Worm (Caenorhabditis elegans) whole organism, mixed stage, embryonic: Measurements from ENCODE around the gene T23F2.3.

ENCODE experiments used
- blmp-1 ChIP-seq: fragments of 150-350 bp; optimal IDR thresholded peaks from 2 replicates; lab custom pipeline; 2014; ENCODE audit warnings: missing biosample characterization, missing genetic modification characterization
- elt-1 ChIP-seq: sonication (generic microtip); optimal IDR thresholded peaks from 2 replicates; lab custom pipeline; 2017; ENCODE audit warnings: missing genetic modification characterization, mild to moderate bottlenecking, missing compliant biosample characterization, antibody characterized with exemption, moderate library complexity, borderline replicate concordance; ENCODE audit not compliant: insufficient read depth
- lin-13 ChIP-seq: fragments of 150-350 bp; optimal IDR thresholded peaks from 2 replicates; lab custom pipeline; 2014; ENCODE audit warnings: missing biosample characterization, missing genetic modification characterization
- lsy-2 ChIP-seq: fragments of 150-350 bp; optimal IDR thresholded peaks from 2 replicates; lab custom pipeline; 2014; ENCODE audit warnings: missing biosample characterization, missing genetic modification characterization
- nhr-12 ChIP-seq: fragments of 150-350 bp; optimal IDR thresholded peaks from 2 replicates; lab custom pipeline; 2014; ENCODE audit warnings: missing biosample characterization, missing genetic modification characterization
- nhr-237 ChIP-seq: fragments of 150-350 bp; optimal IDR thresholded peaks from 2 replicates; lab custom pipeline; 2014; ENCODE audit warnings: missing biosample characterization, missing genetic modification characterization
- nhr-28 ChIP-seq: fragments of 150-350 bp; optimal IDR thresholded peaks from 2 replicates; lab custom pipeline; 2014; ENCODE audit warnings: missing biosample characterization, missing genetic modification characterization
- nhr-76 ChIP-seq: sonication (generic microtip); optimal IDR thresholded peaks from 2 replicates; lab custom pipeline; 2017; ENCODE audit warnings: missing biosample characterization, missing genetic modification characterization
- unc-39 ChIP-seq: fragments of 150-350 bp; optimal IDR thresholded peaks from 2 replicates; lab custom pipeline; 2014; ENCODE audit warnings: missing biosample characterization, missing genetic modification characterization
- zip-8 ChIP-seq: fragments of 150-350 bp; optimal IDR thresholded peaks from 2 replicates; lab custom pipeline; 2014; ENCODE audit warnings: missing biosample characterization, missing genetic modification characterization

DNA sequence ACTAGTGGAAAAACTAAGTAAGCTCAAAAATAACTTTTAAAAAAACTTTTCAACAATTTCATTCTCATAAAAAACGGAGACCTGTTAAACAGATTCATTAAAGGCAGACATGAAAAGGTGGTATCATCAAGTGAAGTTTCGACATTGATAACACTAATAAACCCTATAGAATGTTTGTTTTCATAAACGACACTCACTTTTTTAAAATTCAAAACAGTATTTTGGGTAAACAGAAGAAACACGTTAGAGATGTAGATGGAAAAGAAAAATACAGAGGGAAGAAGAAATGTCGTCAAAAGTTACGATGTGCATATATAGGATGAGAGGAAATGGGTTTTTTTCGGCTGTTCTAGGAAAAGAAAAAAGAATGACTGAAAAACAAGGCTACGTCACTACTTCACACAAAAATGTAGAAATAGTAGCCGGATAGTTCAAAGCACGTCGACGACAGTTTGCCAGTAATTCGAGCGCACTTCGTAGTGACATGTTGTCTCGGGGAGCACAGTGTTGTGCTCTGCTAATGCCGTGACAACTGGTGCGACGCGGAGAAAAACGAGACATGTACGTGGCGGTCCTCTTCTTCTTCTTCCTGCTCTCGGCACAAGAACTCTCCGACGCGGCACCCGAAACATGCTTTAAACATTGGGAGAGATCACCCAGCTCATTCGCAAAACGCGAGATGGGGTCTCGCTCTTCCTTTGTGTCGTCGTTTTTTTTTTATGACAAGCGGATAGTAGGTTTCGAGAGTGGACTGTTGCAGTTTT lies 2.8 kb downstream of the T23F2.3 start:
- TF ChIP-seq nhr-28 (tag; lab: Kevin White, UChicago), result no peak
- no peak for TF ChIP-seq lsy-2
- TF ChIP-seq lin-13 (tag; lab: Kevin White, UChicago), result no peak
- no peak for TF ChIP-seq unc-39 (tag; lab: Kevin White, UChicago)
- TF ChIP-seq zip-8 (tag; lab: Kevin White, UChicago), result no peak
- no peak for TF ChIP-seq nhr-12 (tag; lab: Kevin White, UChicago)
- TF ChIP-seq blmp-1 (tag; lab: Kevin White, UChicago), result no peak
- no peak for TF ChIP-seq nhr-237 (tag; lab: Kevin White, UChicago)
- no peak for TF ChIP-seq elt-1 (tag; lab: Kevin White, UChicago)
- no peak for TF ChIP-seq nhr-76 (tag; lab: Kevin White, UChicago)
